Fruit fly (Drosophila melanogaster): ENCODE data around the gene CG5612.

The CG5612 gene

dm6 chr3R:27581890-27582487 is 43.8 kb downstream of the CG5612 start, which contains the start of gene wdb:
TSS of gene wdb (minus strand) at chr3R:27582241.
- peak; percentile 29 for TF ChIP-seq noc (tag; optimal IDR thresholded peaks at IDR 0.05)

- TF ChIP-seq noc (tag; optimal IDR thresholded peaks at IDR 0.05) = peak; percentile 73
These were observed 44.4 kb downstream of the CG5612 start for dm6 chr3R:27581263-27581868.

- TF ChIP-seq noc (tag; optimal IDR thresholded peaks at IDR 0.05) = no peak
These were observed 45.4 kb downstream of the CG5612 start for dm6 chr3R:27580274-27581011.

dm6 chr3R:27579422-27579821 is 46.4 kb downstream of the CG5612 start:
- TF ChIP-seq noc (tag; optimal IDR thresholded peaks at IDR 0.05) = no peak
